Fruit fly (Drosophila melanogaster) S2 (cell line): Measurements from ENCODE around the gene Itgbn.

ENCODE experiments used
- CG8478 ChIP-seq: fragments of >200 bp; optimal IDR thresholded peaks from 2 replicates; lab custom pipeline; 2018
- CTCF ChIP-seq, 2 experiments: fragments of >200 bp; optimal IDR thresholded peaks; 2 replicates each; lab custom pipeline; 2018

DNA sequence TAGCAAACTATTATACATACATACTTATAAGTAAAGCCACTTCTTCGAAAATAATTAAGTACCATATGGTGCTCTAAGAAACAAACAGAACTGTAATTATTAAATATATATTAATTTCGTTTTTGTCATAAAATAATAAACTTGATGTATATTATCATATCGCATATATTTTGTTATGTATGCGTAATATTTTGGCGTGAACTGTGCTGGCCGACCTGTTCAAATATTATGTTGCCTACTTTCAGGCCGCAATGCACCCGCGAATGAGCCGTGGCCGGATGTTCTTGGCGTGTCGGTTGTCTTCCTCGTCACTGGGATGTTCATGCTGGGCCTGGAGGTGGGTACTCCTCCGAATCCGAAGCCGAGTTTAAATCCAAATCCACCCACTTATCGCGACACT lies 25.0 kb downstream of the Itgbn start:
- no peak for TF ChIP-seq CG8478 (lab: Kevin White, UChicago)
- no peak for TF ChIP-seq CTCF (optimal IDR thresholded peaks at IDR 0.05; lab: Kevin White, UChicago)
